Worm (Caenorhabditis elegans) whole organism, late embryonic: ENCODE data around the gene ctps-1.

Source experiments
- sdc-2 ChIP-seq: sonication (generic microtip); optimal IDR thresholded peaks from 2 replicates; lab custom pipeline; 2016; ENCODE audit warnings: missing genotype, missing genetic modification characterization, missing compliant biosample characterization
- tbx-2 ChIP-seq: sonication (generic microtip); optimal IDR thresholded peaks from 2 replicates; lab custom pipeline; 2016; ENCODE audit warnings: missing genetic modification characterization, missing compliant biosample characterization

DNA sequence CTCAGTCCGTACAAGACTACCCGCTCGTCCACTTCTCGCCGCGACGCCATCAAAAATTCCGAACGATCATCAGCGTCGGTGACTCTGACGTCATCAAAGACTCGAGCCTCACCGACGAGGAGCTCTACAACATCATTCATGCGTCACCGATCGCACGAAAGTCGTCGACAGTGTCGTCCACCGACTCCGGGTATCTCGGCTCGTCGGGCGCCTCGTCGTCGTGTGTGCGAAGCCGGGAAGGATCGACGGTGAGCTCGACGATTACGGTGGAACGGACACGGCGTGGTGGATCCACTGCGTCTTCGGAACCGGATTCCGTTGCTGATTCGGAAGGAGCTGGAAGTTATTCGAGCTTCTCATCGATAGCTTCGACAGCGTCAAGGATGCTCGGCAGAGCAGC is 9.9 kb upstream of the ctps-1 start:
- TF ChIP-seq tbx-2 (tag; lab: Kevin White, UChicago) (no peak), sdc-2 (tag; lab: Kevin White, UChicago) (no peak)
